Worm (Caenorhabditis elegans) whole organism, L1 larva: ENCODE results near the gene F21A3.11.

Experiments used
- ceh-82 ChIP-seq, 3 experiments: fragments of 150-350 bp in 1 of 3; sonication (generic microtip) in 2 of 3; optimal IDR thresholded peaks; 2 replicates each; lab custom pipeline; 2014 to 2017; ENCODE audit warnings: missing biosample characterization in 3 of 3, missing genetic modification characterization in 3 of 3
- ceh-88 ChIP-seq: fragments of 200-800 bp; sonication (Bioruptor generic); IDR thresholded peaks from 2 replicates; pipeline ENCODE4 v1.3.6; 2022; ENCODE audit warnings: missing genetic modification characterization, missing compliant biosample characterization
- elt-2 ChIP-seq: sonication (generic microtip); optimal IDR thresholded peaks from 2 replicates; lab custom pipeline; 2016; ENCODE audit warnings: missing genetic modification characterization, mild to moderate bottlenecking, inconsistent platforms, missing compliant biosample characterization, missing genetic modification reagents
- fkh-10 ChIP-seq: sonication (generic microtip); optimal IDR thresholded peaks from 2 replicates; lab custom pipeline; 2017; ENCODE audit warnings: missing biosample characterization, missing genetic modification reagents, missing genetic modification characterization
- lin-13 ChIP-seq: fragments of 150-350 bp; optimal IDR thresholded peaks from 2 replicates; lab custom pipeline; 2014; ENCODE audit warnings: missing biosample characterization, missing genetic modification reagents, missing genetic modification characterization
- lin-39 ChIP-seq: fragments of 150-350 bp; optimal IDR thresholded peaks from 2 replicates; lab custom pipeline; 2014; ENCODE audit warnings: missing biosample characterization, missing genetic modification reagents, missing genetic modification characterization
- nhr-11 ChIP-seq: fragments of 150-350 bp; optimal IDR thresholded peaks from 2 replicates; lab custom pipeline; 2014; ENCODE audit warnings: missing biosample characterization, missing genetic modification characterization
- nhr-12 ChIP-seq: sonication (generic microtip); optimal IDR thresholded peaks from 2 replicates; lab custom pipeline; 2017; ENCODE audit warnings: missing biosample characterization, missing genetic modification characterization
- nhr-71 ChIP-seq: sonication (generic microtip); optimal IDR thresholded peaks from 2 replicates; lab custom pipeline; 2016; ENCODE audit warnings: mild to moderate bottlenecking, missing genetic modification characterization, moderate library complexity, missing compliant biosample characterization
- nhr-76 ChIP-seq: sonication (generic microtip); optimal IDR thresholded peaks from 2 replicates; lab custom pipeline; 2017; ENCODE audit warnings: missing biosample characterization, missing genetic modification characterization
- nhr-90 ChIP-seq: sonication (generic microtip); optimal IDR thresholded peaks from 2 replicates; lab custom pipeline; 2016; ENCODE audit warnings: mild to moderate bottlenecking, missing genetic modification characterization, missing compliant biosample characterization; ENCODE audit not compliant: poor library complexity
- unc-86 ChIP-seq: sonication (generic microtip); optimal IDR thresholded peaks from 2 replicates; lab custom pipeline; 2016; ENCODE audit warnings: missing genetic modification characterization, missing compliant biosample characterization

DNA sequence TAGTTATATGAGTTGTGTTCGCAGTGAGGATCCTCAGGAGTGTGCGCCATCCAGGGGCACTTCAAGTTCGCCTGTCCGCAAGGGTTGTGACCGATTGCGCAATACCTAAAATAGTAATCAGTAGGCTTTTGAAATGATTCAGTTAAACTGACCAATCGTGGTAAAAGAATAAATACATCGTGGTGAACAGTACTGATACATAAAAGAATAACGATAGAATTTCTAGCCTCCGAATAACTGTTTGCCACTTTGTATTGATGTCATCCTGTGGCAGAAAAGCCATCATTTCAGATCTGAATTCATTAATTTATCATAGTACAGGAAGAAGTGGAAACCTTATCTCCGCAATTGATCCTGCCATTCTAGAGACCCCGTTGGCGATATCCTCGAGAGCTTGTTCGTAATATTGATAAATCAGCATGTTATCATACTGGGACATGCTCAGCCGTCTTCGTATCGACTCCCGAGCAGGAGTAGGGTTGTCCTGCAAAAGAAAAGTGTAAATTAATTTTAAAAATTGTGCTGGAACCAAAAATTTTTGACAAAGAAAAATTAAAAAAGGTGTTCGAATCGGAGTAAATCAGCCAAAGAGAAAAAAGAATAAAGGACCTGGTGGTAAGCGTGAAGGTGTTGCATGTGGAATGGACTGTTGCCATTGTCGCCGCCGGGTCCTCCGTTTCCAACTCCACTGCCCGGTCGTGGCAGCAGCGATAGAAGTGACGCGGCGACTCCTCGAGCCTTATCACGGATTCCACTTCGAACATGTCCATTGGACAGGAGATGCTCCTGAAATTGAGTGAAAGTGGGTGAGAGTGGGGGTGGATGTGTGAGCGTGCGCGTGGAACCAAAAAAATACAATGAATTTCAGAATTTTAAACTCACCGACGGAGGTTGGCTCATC, 19.9 kb downstream of the F21A3.11 start:
- TF ChIP-seq nhr-76 (tag; lab: Kevin White, UChicago) = no peak
- TF ChIP-seq unc-86 (tag; lab: Kevin White, UChicago) = no peak
- TF ChIP-seq fkh-10 (GFP tag; lab: Kevin White, UChicago) = no peak
- no peak for TF ChIP-seq nhr-11
- no peak for TF ChIP-seq nhr-12 (tag; lab: Kevin White, UChicago)
- no peak for TF ChIP-seq lin-13
- TF ChIP-seq ceh-88 (GFP tag; lab: Robert Waterston, UW) = no peak
- no peak for TF ChIP-seq nhr-90 (tag; lab: Kevin White, UChicago)
- TF ChIP-seq lin-39 = no peak
- TF ChIP-seq elt-2 (tag; lab: Kevin White, UChicago) = no peak
- no peak for TF ChIP-seq nhr-71 (tag; lab: Kevin White, UChicago)
- TF ChIP-seq ceh-82 (tag; optimal IDR thresholded peaks at IDR 0.05; lab: Kevin White, UChicago) = no peak
